Fruit fly (Drosophila melanogaster) whole organism, prepupa: ENCODE data around the gene Nepl15.

Source experiments
- CG10669 ChIP-seq: fragments of 200-800 bp; sonication (Bioruptor generic); optimal IDR thresholded peaks from 3 replicates; lab custom pipeline; 2018; ENCODE audit warnings: missing biosample characterization, mild to moderate bottlenecking, missing genetic modification characterization, moderate library complexity
- CG11294 ChIP-seq: fragments of 200-800 bp; sonication (Bioruptor generic); IDR thresholded peaks from 2 replicates; pipeline ENCODE4 v1.3.6; 2022; ENCODE audit warnings: missing biosample characterization, missing genetic modification characterization
- CG11762 ChIP-seq: fragments of 200-800 bp; sonication (Bioruptor generic); optimal IDR thresholded peaks from 3 replicates; lab custom pipeline; 2016; ENCODE audit warnings: missing biosample characterization, missing genetic modification characterization; ENCODE audit not compliant: insufficient read depth
- CG11902 ChIP-seq: fragments of 200-800 bp; sonication (Bioruptor generic); optimal IDR thresholded peaks from 3 replicates; lab custom pipeline; 2016; ENCODE audit warnings: missing biosample characterization, missing genetic modification characterization
- CG1621 ChIP-seq: fragments of 200-800 bp; sonication (Bioruptor generic); optimal IDR thresholded peaks from 3 replicates; lab custom pipeline; 2018; ENCODE audit warnings: missing biosample characterization, mild to moderate bottlenecking, missing genetic modification characterization
- CG16779 ChIP-seq: fragments of 200-800 bp; sonication (Bioruptor generic); optimal IDR thresholded peaks from 3 replicates; lab custom pipeline; 2017; ENCODE audit warnings: missing biosample characterization, mild to moderate bottlenecking, missing genetic modification characterization
- CG31627 ChIP-seq: fragments of 200-800 bp; sonication (Bioruptor generic); optimal IDR thresholded peaks from 3 replicates; lab custom pipeline; 2016; ENCODE audit warnings: missing biosample characterization, missing genetic modification characterization
- CG32006 ChIP-seq: fragments of 200-800 bp; sonication (Bioruptor generic); optimal IDR thresholded peaks from 3 replicates; lab custom pipeline; 2017; ENCODE audit warnings: missing biosample characterization, mild to moderate bottlenecking, missing genetic modification characterization
- CG34406 ChIP-seq: fragments of 200-800 bp; sonication (Bioruptor generic); optimal IDR thresholded peaks from 3 replicates; lab custom pipeline; 2016; ENCODE audit warnings: missing biosample characterization, missing genetic modification characterization
- CG3919 ChIP-seq: fragments of 200-800 bp; sonication (Bioruptor generic); optimal IDR thresholded peaks from 3 replicates; lab custom pipeline; 2016; ENCODE audit warnings: missing biosample characterization, missing genetic modification characterization
- CG4318 ChIP-seq: fragments of 200-800 bp; sonication (Bioruptor generic); optimal IDR thresholded peaks from 3 replicates; lab custom pipeline; 2017; ENCODE audit warnings: missing biosample characterization, mild to moderate bottlenecking, missing genetic modification characterization
- CG6163 ChIP-seq: fragments of 200-800 bp; sonication (Bioruptor generic); IDR thresholded peaks from 3 replicates; pipeline ENCODE4 v1.3.6; 2022; ENCODE audit warnings: missing biosample characterization, missing genetic modification characterization
- CG6276 ChIP-seq: fragments of 200-800 bp; sonication (Bioruptor generic); optimal IDR thresholded peaks from 2 replicates; lab custom pipeline; 2017; ENCODE audit warnings: missing biosample characterization, mild to moderate bottlenecking, missing genetic modification characterization
- CG6792 ChIP-seq: fragments of 200-800 bp; sonication (Bioruptor generic); optimal IDR thresholded peaks from 3 replicates; lab custom pipeline; 2016; ENCODE audit warnings: missing biosample characterization, missing genetic modification characterization
- CG6808 ChIP-seq: fragments of 200-800 bp; sonication (Bioruptor generic); optimal IDR thresholded peaks from 3 replicates; lab custom pipeline; 2017; ENCODE audit warnings: missing biosample characterization, missing genetic modification characterization, mild to moderate bottlenecking, moderate library complexity, missing genetic modification reagents
- CG6854 ChIP-seq: fragments of 200-800 bp; sonication (Bioruptor generic); optimal IDR thresholded peaks from 2 replicates; lab custom pipeline; 2017; ENCODE audit warnings: missing biosample characterization, mild to moderate bottlenecking, missing genetic modification characterization
- CG7368 ChIP-seq: fragments of 200-800 bp; sonication (Bioruptor generic); optimal IDR thresholded peaks from 3 replicates; lab custom pipeline; 2016; ENCODE audit warnings: missing biosample characterization, missing genetic modification characterization
- CG8119 ChIP-seq: fragments of 200-800 bp; sonication (Bioruptor generic); IDR thresholded peaks from 3 replicates; pipeline ENCODE4 v1.3.6; 2022; ENCODE audit warnings: missing biosample characterization, missing genetic modification characterization
- CG8632 ChIP-seq: fragments of 200-800 bp; sonication (Bioruptor generic); optimal IDR thresholded peaks from 3 replicates; lab custom pipeline; 2016; ENCODE audit warnings: missing biosample characterization, missing genetic modification characterization
- CG9139 ChIP-seq: fragments of 200-800 bp; sonication (Bioruptor generic); optimal IDR thresholded peaks from 3 replicates; lab custom pipeline; 2017; ENCODE audit warnings: missing biosample characterization, mild to moderate bottlenecking, missing genetic modification characterization
- Eip78C ChIP-seq: fragments of 200-800 bp; sonication (Bioruptor generic); peaks from one replicate; lab custom pipeline; 2016; ENCODE audit warnings: missing biosample characterization, missing genetic modification characterization
- Eip93F ChIP-seq: fragments of 200-800 bp; sonication (Bioruptor generic); optimal IDR thresholded peaks from 2 replicates; lab custom pipeline; 2016; ENCODE audit warnings: missing biosample characterization, mild to moderate bottlenecking, missing genetic modification characterization
- Ets21C ChIP-seq: fragments of 200-800 bp; sonication (Bioruptor generic); optimal IDR thresholded peaks from 3 replicates; lab custom pipeline; 2016; ENCODE audit warnings: missing biosample characterization, missing genetic modification characterization
- Ets96B ChIP-seq: fragments of 200-800 bp; optimal IDR thresholded peaks from 2 replicates; lab custom pipeline; 2019; ENCODE audit warnings: missing biosample characterization, mild to moderate bottlenecking, missing genetic modification characterization, moderate library complexity
- Gug ChIP-seq: fragments of 200-800 bp; sonication (Bioruptor generic); IDR thresholded peaks from 2 replicates; pipeline ENCODE4 v1.3.6; 2022; ENCODE audit warnings: missing biosample characterization, missing genetic modification characterization
- Hr38 ChIP-seq: sonication (Bioruptor generic); optimal IDR thresholded peaks from 2 replicates; lab custom pipeline; 2016; ENCODE audit warnings: missing biosample characterization, missing genetic modification characterization
- Hr39 ChIP-seq: fragments of 200-800 bp; sonication (Bioruptor generic); optimal IDR thresholded peaks from 2 replicates; lab custom pipeline; 2016; ENCODE audit warnings: missing biosample characterization, missing genetic modification characterization
- Hr4 ChIP-seq: fragments of 200-800 bp; sonication (Bioruptor generic); optimal IDR thresholded peaks from 3 replicates; lab custom pipeline; 2016; ENCODE audit warnings: missing biosample characterization, missing genetic modification characterization
- Lpt ChIP-seq: fragments of 200-800 bp; sonication (Bioruptor generic); optimal IDR thresholded peaks from 3 replicates; lab custom pipeline; 2016; ENCODE audit warnings: missing biosample characterization, missing genetic modification characterization
- Met ChIP-seq: fragments of 200-800 bp; sonication (Bioruptor generic); optimal IDR thresholded peaks from 3 replicates; lab custom pipeline; 2016; ENCODE audit warnings: missing biosample characterization, missing genetic modification characterization
- OdsH ChIP-seq: fragments of 200-800 bp; sonication (Bioruptor generic); optimal IDR thresholded peaks from 3 replicates; lab custom pipeline; 2016; ENCODE audit warnings: missing biosample characterization, missing genetic modification characterization
- Smox ChIP-seq: fragments of 200-800 bp; sonication (Bioruptor generic); optimal IDR thresholded peaks from 3 replicates; lab custom pipeline; 2016; ENCODE audit warnings: missing biosample characterization, missing genetic modification characterization
- Sox102F ChIP-seq: fragments of 200-800 bp; sonication (Bioruptor generic); optimal IDR thresholded peaks from 2 replicates; lab custom pipeline; 2016; ENCODE audit warnings: missing biosample characterization, mild to moderate bottlenecking, missing genetic modification characterization
- Sox14 ChIP-seq: fragments of 200-800 bp; sonication (Bioruptor generic); optimal IDR thresholded peaks from 3 replicates; lab custom pipeline; 2016; ENCODE audit warnings: missing biosample characterization, missing genetic modification characterization
- Sox15 ChIP-seq: fragments of 200-800 bp; sonication (Bioruptor generic); optimal IDR thresholded peaks from 3 replicates; lab custom pipeline; 2016; ENCODE audit warnings: missing biosample characterization, missing genetic modification characterization
- achi ChIP-seq: fragments of 200-800 bp; sonication (Bioruptor generic); optimal IDR thresholded peaks from 3 replicates; lab custom pipeline; 2016; ENCODE audit warnings: missing biosample characterization, missing genetic modification characterization
- acj6 ChIP-seq: fragments of 200-800 bp; sonication (Bioruptor generic); optimal IDR thresholded peaks from 3 replicates; lab custom pipeline; 2016; ENCODE audit warnings: missing biosample characterization, missing genetic modification characterization
- cyc ChIP-seq: fragments of 200-800 bp; sonication (Bioruptor generic); optimal IDR thresholded peaks from 3 replicates; lab custom pipeline; 2016; ENCODE audit warnings: missing biosample characterization, missing genetic modification characterization
- dac ChIP-seq: fragments of 200-800 bp; sonication (Bioruptor generic); optimal IDR thresholded peaks from 2 replicates; lab custom pipeline; 2017; ENCODE audit warnings: missing biosample characterization, mild to moderate bottlenecking, missing genetic modification characterization
- esn ChIP-seq: fragments of 200-800 bp; sonication (Bioruptor generic); optimal IDR thresholded peaks from 2 replicates; lab custom pipeline; 2016; ENCODE audit warnings: missing biosample characterization, mild to moderate bottlenecking, missing genetic modification characterization, moderate library complexity
- fd59A ChIP-seq: fragments of 200-800 bp; sonication (Bioruptor generic); optimal IDR thresholded peaks from 2 replicates; lab custom pipeline; 2017; ENCODE audit warnings: missing biosample characterization, mild to moderate bottlenecking, missing genetic modification characterization, missing genetic modification reagents
- fd85E ChIP-seq: fragments of 200-800 bp; sonication (Bioruptor generic); optimal IDR thresholded peaks from 3 replicates; lab custom pipeline; 2016; ENCODE audit warnings: missing biosample characterization, missing genetic modification characterization
- fkh ChIP-seq: fragments of 200-800 bp; sonication (Bioruptor generic); optimal IDR thresholded peaks from 3 replicates; lab custom pipeline; 2017; ENCODE audit warnings: missing biosample characterization, mild to moderate bottlenecking, missing genetic modification characterization, moderate library complexity
- net ChIP-seq: fragments of 200-800 bp; sonication (Bioruptor generic); optimal IDR thresholded peaks from 3 replicates; lab custom pipeline; 2016; ENCODE audit warnings: missing biosample characterization, missing genetic modification characterization
- pdm3 ChIP-seq: fragments of 200-800 bp; sonication (Bioruptor generic); optimal IDR thresholded peaks from 3 replicates; lab custom pipeline; 2016; ENCODE audit warnings: missing biosample characterization, missing genetic modification characterization
- salr ChIP-seq, 2 experiments: fragments of 200-800 bp; sonication (Bioruptor generic); optimal IDR thresholded peaks; 3 replicates each; lab custom pipeline; 2016 to 2018; ENCODE audit warnings: missing biosample characterization in 2 of 2, missing genetic modification characterization in 2 of 2, mild to moderate bottlenecking in 1 of 2
- ss ChIP-seq, 2 experiments: fragments of 200-800 bp; sonication (Bioruptor generic); optimal IDR thresholded peaks; 2 replicates in 1 of 2; 3 replicates in 1 of 2; lab custom pipeline; 2017 to 2018; ENCODE audit warnings: mild to moderate bottlenecking in 2 of 2, missing biosample characterization in 2 of 2, missing genetic modification characterization in 2 of 2, moderate library complexity in 1 of 2
- topi ChIP-seq: fragments of 200-800 bp; sonication (Bioruptor generic); optimal IDR thresholded peaks from 3 replicates; lab custom pipeline; 2016; ENCODE audit warnings: missing biosample characterization, missing genetic modification characterization
- vri ChIP-seq: fragments of 200-800 bp; sonication (Bioruptor generic); optimal IDR thresholded peaks from 3 replicates; lab custom pipeline; 2016; ENCODE audit warnings: missing biosample characterization, mild to moderate bottlenecking, missing genetic modification characterization

The Nepl15 gene

DNA sequence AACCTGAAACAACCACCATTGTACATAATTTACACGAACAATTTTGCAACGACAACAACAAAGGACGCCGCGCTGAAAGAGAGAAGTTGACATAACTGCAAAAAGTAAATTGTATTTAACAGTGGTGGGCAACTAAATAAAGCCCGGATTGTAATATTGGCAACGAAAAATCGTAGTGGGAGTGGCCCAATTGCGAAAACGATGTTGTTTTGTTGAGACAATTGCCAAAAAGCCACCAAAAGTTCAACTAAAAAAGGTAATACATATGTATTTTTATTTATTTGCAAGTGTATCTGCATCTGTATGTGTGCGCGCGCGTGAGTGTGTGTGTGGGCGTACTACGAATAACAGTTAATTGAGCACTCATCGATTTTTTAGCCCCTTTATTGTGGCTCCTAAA, 14.9 kb downstream of the Nepl15 start (continued):
- TF ChIP-seq fkh (peak; percentile 9), CG8119 (peak; percentile 53; the same call in 2 of the 3 replicates), salr (GFP tag; optimal IDR thresholded peaks at IDR 0.05; lab: Kevin White, UChicago) (no peak), Smox (GFP tag; lab: Kevin White, UChicago) (peak; percentile 6), Gug (peak; percentile 47; the same call in 1 of the 2 replicates), Hr39 (GFP tag; lab: Kevin White, UChicago) (peak; percentile 29), topi (peak; percentile 9), achi (GFP tag; lab: Kevin White, UChicago) (peak; percentile 15), Sox102F (GFP tag; lab: Kevin White, UChicago) (peak; percentile 26), esn (no peak)
- TF ChIP-seq, all 60 proteins: peak for 33

DNA sequence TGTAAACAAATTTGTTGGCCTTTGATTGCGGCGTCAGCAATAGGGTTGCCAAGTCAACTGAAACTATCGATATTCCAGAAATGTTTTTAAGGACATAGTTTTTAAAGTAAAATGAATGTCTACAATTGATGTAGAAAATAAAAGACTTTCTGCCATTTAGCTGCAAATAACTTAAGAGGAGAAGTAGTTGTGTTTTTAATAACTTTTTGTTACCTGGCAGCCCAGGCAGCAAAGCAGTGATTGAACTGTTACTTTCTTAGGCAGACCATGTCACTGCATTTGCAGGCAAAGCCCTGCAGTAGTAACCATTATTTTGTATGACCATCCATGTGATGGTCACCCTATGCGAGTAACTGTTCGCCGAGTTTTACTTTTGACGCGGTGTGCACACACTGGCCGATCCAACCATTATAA, 15.4 kb downstream of the Nepl15 start, which contains the start of the genes rumi, CG7029 and Usp12-46:
TSS of gene rumi (minus strand) at position 64 of the 414 bp plus-strand sequence.
TSS of gene CG7029 (plus strand) at position 368 of the 414 bp plus-strand sequence.
TSS of gene Usp12-46 (plus strand) at position 368 of the 414 bp plus-strand sequence.
- TF ChIP-seq CG8632 (no peak), CG3919 (GFP tag; lab: Kevin White, UChicago) (no peak), esn (peak; percentile 88), Lpt (GFP tag; lab: Kevin White, UChicago) (peak; percentile 68), Sox102F (GFP tag; lab: Kevin White, UChicago) (no peak), acj6 (GFP tag; lab: Kevin White, UChicago) (no peak), CG11294 (GFP tag; lab: Robert Waterston, UW) (peak; percentile 53; the same call in 1 of the 2 replicates), Hr38 (GFP tag; lab: Kevin White, UChicago) (peak; percentile 11), CG8119 (peak; percentile 65; the same call in 2 of the 3 replicates), Ets21C (GFP tag; lab: Kevin White, UChicago) (no peak), dac (GFP tag; lab: Kevin White, UChicago) (no peak), cyc (GFP tag; lab: Kevin White, UChicago) (peak; percentile 89), CG6808 (peak; percentile 22), Ets96B (tag; lab: Kevin White, UChicago) (peak; percentile 56), net (no peak), Hr39 (GFP tag; lab: Kevin White, UChicago) (peak; percentile 93), fd85E (GFP tag; lab: Kevin White, UChicago) (no peak), Sox15 (GFP tag; lab: Kevin White, UChicago) (peak; percentile 87), OdsH (GFP tag; lab: Kevin White, UChicago) (no peak), Smox (GFP tag; lab: Kevin White, UChicago) (no peak), CG6163 (GFP tag; lab: Robert Waterston, UW) (peak; percentile 91), CG1621 (tag; lab: Kevin White, UChicago) (peak; percentile 54), CG10669 (GFP tag; lab: Kevin White, UChicago) (no peak), CG9139 (GFP tag; lab: Kevin White, UChicago) (no peak), CG6276 (GFP tag; lab: Kevin White, UChicago) (no peak), CG7368 (no peak), Gug (peak; percentile 72), CG32006 (GFP tag; lab: Kevin White, UChicago) (no peak), ss (GFP tag; optimal IDR thresholded peaks at IDR 0.05; lab: Kevin White, UChicago) (no peak), Eip93F (GFP tag; lab: Kevin White, UChicago) (no peak), Sox14 (peak; percentile 87), Met (GFP tag; lab: Kevin White, UChicago) (no peak), CG34406 (GFP tag; lab: Kevin White, UChicago) (no peak), Eip78C (GFP tag; lab: Kevin White, UChicago) (peak; percentile 92), CG6792 (GFP tag; lab: Kevin White, UChicago) (no peak), CG4318 (GFP tag; lab: Kevin White, UChicago) (no peak), CG11762 (GFP tag; lab: Kevin White, UChicago) (peak; percentile 78), CG31627 (GFP tag; lab: Kevin White, UChicago) (peak; percentile 92), fd59A (GFP tag; lab: Kevin White, UChicago) (peak; percentile 52), Hr4 (GFP tag; lab: Kevin White, UChicago) (no peak), salr (GFP tag; optimal IDR thresholded peaks at IDR 0.05; lab: Kevin White, UChicago) (peak in 1 of 2 experiments; percentile 62), fkh (no peak), CG11902 (peak; percentile 78), vri (GFP tag; lab: Kevin White, UChicago) (no peak), pdm3 (GFP tag; lab: Kevin White, UChicago) (no peak), CG16779 (no peak), CG6854 (GFP tag; lab: Kevin White, UChicago) (peak; percentile 1)
